Worm (Caenorhabditis elegans) whole organism, L4 larva: ENCODE measurements around the gene msd-2.

Experiments used
- F26F4.8 ChIP-seq: fragments of 200-800 bp; sonication (Bioruptor generic); conservative IDR thresholded peaks from 2 replicates; pipeline ENCODE4 v1.3.6; 2022; ENCODE audit warnings: missing genetic modification characterization, missing compliant biosample characterization
- ama-1 ChIP-seq: fragments of 150-350 bp; optimal IDR thresholded peaks from 2 replicates; lab custom pipeline; 2014; ENCODE audit warnings: inconsistent platforms, mixed read lengths
- hif-1 ChIP-seq, 2 experiments: sonication (generic microtip); optimal IDR thresholded peaks; 2 replicates each; lab custom pipeline; 2016 to 2017; ENCODE audit warnings: missing compliant biosample characterization in 2 of 2, missing genetic modification characterization in 2 of 2, missing genetic modification reagents in 2 of 2, missing genotype in 2 of 2, mild to moderate bottlenecking in 1 of 2
- hmg-1.1 ChIP-seq: fragments of 200-800 bp; sonication (Bioruptor generic); IDR thresholded peaks from 2 replicates; pipeline ENCODE4 v1.3.6; 2022; ENCODE audit warnings: missing genetic modification reagents, missing genetic modification characterization, missing compliant biosample characterization
- lir-3 ChIP-seq: sonication (generic microtip); optimal IDR thresholded peaks from 2 replicates; lab custom pipeline; 2016; ENCODE audit warnings: mild to moderate bottlenecking, missing genetic modification characterization, missing compliant biosample characterization
- spr-1 ChIP-seq: sonication (generic microtip); optimal IDR thresholded peaks from 2 replicates; lab custom pipeline; 2016; ENCODE audit warnings: mild to moderate bottlenecking, missing genetic modification characterization, missing compliant biosample characterization

DNA sequence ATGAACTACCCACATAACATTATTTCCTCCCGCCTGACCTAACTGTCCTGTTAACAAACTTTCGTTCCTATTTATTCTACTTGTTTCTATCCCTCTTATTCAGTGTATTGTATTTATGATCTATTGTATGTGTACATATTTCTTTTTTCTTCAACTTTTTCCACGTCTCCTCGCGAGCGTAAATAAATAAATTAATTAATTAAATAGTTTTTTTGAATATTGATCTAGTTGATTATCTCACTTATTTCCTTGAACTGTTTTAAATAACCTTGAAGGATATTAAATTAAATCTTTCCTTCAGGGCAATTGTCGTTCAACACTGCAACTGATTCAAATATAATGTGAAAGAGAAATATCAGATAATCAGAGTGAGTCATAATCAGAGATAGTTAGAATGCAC lies 14.0 kb downstream of the msd-2 start, which contains the start of gene frk-1:
- no peak for TF ChIP-seq hmg-1.1 (GFP tag; lab: Robert Waterston, UW)
- TF ChIP-seq lir-3 (tag; lab: Kevin White, UChicago), result no peak
- no peak for TF ChIP-seq ama-1 (lab: Kevin White, UChicago)
- no peak for TF ChIP-seq hif-1 (tag; optimal IDR thresholded peaks at IDR 0.05; lab: Kevin White, UChicago)
- TF ChIP-seq spr-1, result no peak
- no peak for TF ChIP-seq F26F4.8 (GFP tag; lab: Robert Waterston, UW)
